Fruit fly (Drosophila melanogaster) whole organism, embryonic: ENCODE data around the gene CG6785.

ENCODE experiments used
- C15 ChIP-seq: fragments of 200-800 bp; sonication (Bioruptor generic); IDR thresholded peaks from 3 replicates; pipeline ENCODE4 v1.3.6; 2022; ENCODE audit warnings: missing biosample characterization, missing genetic modification characterization
- CG12104 ChIP-seq: fragments of 200-800 bp; sonication (Bioruptor generic); optimal IDR thresholded peaks from 3 replicates; lab custom pipeline; 2016; ENCODE audit warnings: missing biosample characterization, missing genetic modification characterization
- CG12744 ChIP-seq: fragments of 200-800 bp; sonication (Bioruptor generic); optimal IDR thresholded peaks from 2 replicates; lab custom pipeline; 2016; ENCODE audit warnings: missing biosample characterization, missing genetic modification characterization
- CG15696 ChIP-seq: fragments of 200-800 bp; sonication (Bioruptor generic); optimal IDR thresholded peaks from 2 replicates; lab custom pipeline; 2019; ENCODE audit warnings: missing biosample characterization, mild to moderate bottlenecking, missing genetic modification characterization, moderate library complexity
- CG17385 ChIP-seq: fragments of 200-800 bp; sonication (Bioruptor generic); optimal IDR thresholded peaks from 3 replicates; lab custom pipeline; 2018; ENCODE audit warnings: missing biosample characterization, mild to moderate bottlenecking, missing genetic modification characterization
- CG1792 ChIP-seq: fragments of 200-800 bp; sonication (Bioruptor generic); optimal IDR thresholded peaks from 2 replicates; lab custom pipeline; 2016; ENCODE audit warnings: missing biosample characterization, missing genetic modification characterization
- CG2116 ChIP-seq: fragments of 200-800 bp; sonication (Bioruptor generic); optimal IDR thresholded peaks from 3 replicates; lab custom pipeline; 2018; ENCODE audit warnings: missing biosample characterization, mild to moderate bottlenecking, missing genetic modification characterization
- CG31365 ChIP-seq: fragments of 200-800 bp; sonication (Bioruptor generic); optimal IDR thresholded peaks from 2 replicates; lab custom pipeline; 2018; ENCODE audit warnings: missing biosample characterization, mild to moderate bottlenecking, missing genetic modification characterization
- CG32532 ChIP-seq: fragments of 200-800 bp; sonication (Bioruptor generic); IDR thresholded peaks from 2 replicates; pipeline ENCODE4 v1.3.6; 2022; ENCODE audit warnings: missing biosample characterization, missing genetic modification characterization
- CG3726 ChIP-seq: fragments of 200-800 bp; sonication (Bioruptor generic); IDR thresholded peaks from 3 replicates; pipeline ENCODE4, ENCODE4 v1.3.6; 2022; ENCODE audit warnings: missing biosample characterization, missing genetic modification characterization
- CG4424 ChIP-seq: fragments of 200-800 bp; sonication (Bioruptor generic); optimal IDR thresholded peaks from 3 replicates; lab custom pipeline; 2016; ENCODE audit warnings: missing biosample characterization, missing genetic modification characterization
- CG6683 ChIP-seq: fragments of 200-800 bp; sonication (Bioruptor generic); optimal IDR thresholded peaks from 2 replicates; lab custom pipeline; 2017; ENCODE audit warnings: missing biosample characterization, mild to moderate bottlenecking, missing genetic modification characterization, missing genetic modification reagents
- CG7556 ChIP-seq: fragments of 200-800 bp; sonication (Bioruptor generic); optimal IDR thresholded peaks from 2 replicates; lab custom pipeline; 2017; ENCODE audit warnings: missing biosample characterization, mild to moderate bottlenecking, missing genetic modification characterization
- CG7928 ChIP-seq: fragments of 200-800 bp; sonication (Bioruptor generic); optimal IDR thresholded peaks from 2 replicates; lab custom pipeline; 2017; ENCODE audit warnings: missing biosample characterization, mild to moderate bottlenecking, missing genetic modification characterization
- CG9876 ChIP-seq: fragments of 200-800 bp; sonication (Bioruptor generic); optimal IDR thresholded peaks from 2 replicates; lab custom pipeline; 2016; ENCODE audit warnings: missing biosample characterization, missing genetic modification characterization
- CrebB ChIP-seq: fragments of 200-800 bp; sonication (Bioruptor generic); optimal IDR thresholded peaks from 3 replicates; lab custom pipeline; 2018; ENCODE audit warnings: missing biosample characterization, mild to moderate bottlenecking, missing genetic modification characterization
- Dad ChIP-seq: fragments of 200-800 bp; sonication (Bioruptor generic); optimal IDR thresholded peaks from 3 replicates; lab custom pipeline; 2016; ENCODE audit warnings: missing biosample characterization, missing genetic modification characterization
- Dbx ChIP-seq: fragments of 200-800 bp; sonication (Bioruptor generic); IDR thresholded peaks from 3 replicates; pipeline ENCODE4 v1.3.6; 2022; ENCODE audit warnings: missing biosample characterization, missing genetic modification characterization
- Fer3 ChIP-seq: fragments of 200-800 bp; sonication (Bioruptor generic); optimal IDR thresholded peaks from 2 replicates; lab custom pipeline; 2018; ENCODE audit warnings: missing biosample characterization, mild to moderate bottlenecking, missing genetic modification characterization, moderate library complexity
- Hsf ChIP-seq: fragments of 200-800 bp; sonication (Bioruptor generic); optimal IDR thresholded peaks from 3 replicates; lab custom pipeline; 2016; ENCODE audit warnings: missing biosample characterization, missing genetic modification characterization
- Lim3 ChIP-seq: fragments of 200-800 bp; sonication (Bioruptor generic); IDR thresholded peaks from 2 replicates; pipeline ENCODE4 v1.3.6; 2022; ENCODE audit warnings: missing biosample characterization, missing genetic modification characterization
- Med ChIP-seq: fragments of 200-800 bp; sonication (Bioruptor generic); peaks from one replicate; lab custom pipeline; 2016; ENCODE audit warnings: missing biosample characterization, missing genetic modification characterization, mild to moderate bottlenecking, inconsistent platforms, moderate library complexity
- Oaz ChIP-seq: fragments of 200-800 bp; sonication (Bioruptor generic); IDR thresholded peaks from 2 replicates; pipeline ENCODE4 v1.3.6; 2022; ENCODE audit warnings: missing biosample characterization, missing genetic modification characterization
- Optix ChIP-seq: fragments of 200-800 bp; sonication (Bioruptor generic); IDR thresholded peaks from 3 replicates; pipeline ENCODE4 v1.3.6; 2022; ENCODE audit warnings: missing biosample characterization, missing genetic modification characterization
- PHDP ChIP-seq: fragments of 200-800 bp; sonication (Bioruptor generic); optimal IDR thresholded peaks from 3 replicates; lab custom pipeline; 2018; ENCODE audit warnings: missing biosample characterization, mild to moderate bottlenecking, missing genetic modification characterization, moderate library complexity
- Pdp1 ChIP-seq, 2 experiments: fragments of 200-800 bp; sonication (Bioruptor generic); optimal IDR thresholded peaks; 3 replicates each; lab custom pipeline; 2016; ENCODE audit warnings: missing biosample characterization in 2 of 2, missing genetic modification characterization in 2 of 2, mild to moderate bottlenecking in 1 of 2, moderate library complexity in 1 of 2
- Taf1 ChIP-seq: fragments of 200-800 bp; sonication (Bioruptor generic); IDR thresholded peaks from 2 replicates; pipeline ENCODE4 v1.3.6; 2022; ENCODE audit warnings: missing biosample characterization, missing genetic modification characterization
- Xrp1 ChIP-seq: fragments of 200-800 bp; sonication (Bioruptor generic); IDR thresholded peaks from 2 replicates; pipeline ENCODE4 v1.3.6; 2022; ENCODE audit warnings: missing biosample characterization, missing genetic modification characterization
- ato ChIP-seq: fragments of 200-800 bp; sonication (Bioruptor generic); IDR thresholded peaks from 2 replicates; pipeline ENCODE4 v1.3.6; 2022; ENCODE audit warnings: missing biosample characterization, missing genetic modification characterization; ENCODE audit not compliant: partially characterized antibody
- az2 ChIP-seq: fragments of 200-800 bp; sonication (Bioruptor generic); optimal IDR thresholded peaks from 3 replicates; lab custom pipeline; 2016; ENCODE audit warnings: missing biosample characterization, missing genetic modification characterization
- bsh ChIP-seq, 2 experiments: fragments of 200-800 bp; sonication (Bioruptor generic); optimal IDR thresholded peaks; 2 replicates each; lab custom pipeline; 2017 to 2018; ENCODE audit warnings: mild to moderate bottlenecking in 2 of 2, missing biosample characterization in 2 of 2, missing genetic modification characterization in 2 of 2, moderate library complexity in 1 of 2
- cad ChIP-seq: fragments of >200 bp; optimal IDR thresholded peaks from 2 replicates; lab custom pipeline; 2017; ENCODE audit warnings: missing biosample characterization, missing genetic modification characterization
- croc ChIP-seq: fragments of 200-800 bp; sonication (Bioruptor generic); conservative IDR thresholded peaks from 3 replicates; pipeline ENCODE4 v1.3.6; 2022; ENCODE audit warnings: missing biosample characterization, missing genetic modification characterization
- cwo ChIP-seq: fragments of 200-800 bp; sonication (Bioruptor generic); optimal IDR thresholded peaks from 3 replicates; lab custom pipeline; 2017; ENCODE audit warnings: missing biosample characterization, missing genetic modification characterization, mild to moderate bottlenecking, moderate library complexity, missing genetic modification reagents
- dati ChIP-seq: fragments of 200-800 bp; sonication (Bioruptor generic); IDR thresholded peaks from 2 replicates; pipeline ENCODE4 v1.3.6; 2022; ENCODE audit warnings: missing biosample characterization, missing genetic modification characterization
- disco-r ChIP-seq: fragments of 200-800 bp; sonication (Bioruptor generic); optimal IDR thresholded peaks from 2 replicates; lab custom pipeline; 2016; ENCODE audit warnings: missing biosample characterization, missing genetic modification characterization
- fd3F ChIP-seq: fragments of 200-800 bp; sonication (Bioruptor generic); optimal IDR thresholded peaks from 2 replicates; lab custom pipeline; 2018; ENCODE audit warnings: missing biosample characterization, mild to moderate bottlenecking, missing genetic modification characterization, moderate library complexity
- fu2 ChIP-seq: fragments of 200-800 bp; sonication (Bioruptor generic); optimal IDR thresholded peaks from 2 replicates; lab custom pipeline; 2016; ENCODE audit warnings: missing biosample characterization, missing genetic modification characterization
- kah ChIP-seq: fragments of 200-800 bp; sonication (Bioruptor generic); optimal IDR thresholded peaks from 2 replicates; lab custom pipeline; 2018; ENCODE audit warnings: missing biosample characterization, mild to moderate bottlenecking, missing genetic modification characterization
- luna ChIP-seq: fragments of 200-800 bp; sonication (Bioruptor generic); optimal IDR thresholded peaks from 2 replicates; lab custom pipeline; 2016; ENCODE audit warnings: missing biosample characterization, missing genetic modification characterization
- maf-S ChIP-seq: fragments of 200-800 bp; sonication (Bioruptor generic); optimal IDR thresholded peaks from 2 replicates; lab custom pipeline; 2016; ENCODE audit warnings: missing biosample characterization, missing genetic modification characterization
- mam ChIP-seq: fragments of 200-800 bp; sonication (Bioruptor generic); optimal IDR thresholded peaks from 3 replicates; lab custom pipeline; 2016; ENCODE audit warnings: missing biosample characterization, missing genetic modification characterization
- pfk ChIP-seq: fragments of 200-800 bp; sonication (Bioruptor generic); optimal IDR thresholded peaks from 2 replicates; lab custom pipeline; 2018; ENCODE audit warnings: missing biosample characterization, mild to moderate bottlenecking, missing genetic modification characterization, moderate library complexity
- pita ChIP-seq: fragments of 200-800 bp; sonication (Bioruptor generic); optimal IDR thresholded peaks from 2 replicates; lab custom pipeline; 2017; ENCODE audit warnings: missing biosample characterization, mild to moderate bottlenecking, missing genetic modification characterization
- pnt ChIP-seq: fragments of 200-800 bp; sonication (Bioruptor generic); optimal IDR thresholded peaks from 3 replicates; lab custom pipeline; 2016; ENCODE audit warnings: missing biosample characterization, missing genetic modification characterization
- prd ChIP-seq, 3 experiments: fragments of >200 bp in 2 of 3; fragments of 200-800 bp in 1 of 3; sonication (Bioruptor generic) in 1 of 3; optimal IDR thresholded peaks in 2 of 3; IDR thresholded peaks in 1 of 3; 2 replicates in 2 of 3; 3 replicates in 1 of 3; pipeline versions ENCODE4 v1.3.6 to Lab custom; 2017 to 2022; ENCODE audit warnings: missing biosample characterization in 1 of 3, missing genetic modification characterization in 1 of 3
- pros ChIP-seq: fragments of 200-800 bp; sonication (Bioruptor generic); optimal IDR thresholded peaks from 3 replicates; lab custom pipeline; 2019; ENCODE audit warnings: missing biosample characterization, mild to moderate bottlenecking, missing genetic modification characterization, moderate library complexity
- sens ChIP-seq: fragments of 200-800 bp; sonication (Bioruptor generic); peaks from one replicate; lab custom pipeline; 2016; ENCODE audit warnings: missing biosample characterization, missing genetic modification characterization
- tup ChIP-seq: fragments of 200-800 bp; sonication (Bioruptor generic); optimal IDR thresholded peaks from 2 replicates; lab custom pipeline; 2016; ENCODE audit warnings: missing biosample characterization, mild to moderate bottlenecking, missing genetic modification characterization, moderate library complexity

Gene CG6785

dm6 chr2L:12010877-12011666 is 33.9 kb downstream of the CG6785 start (continued):
- no peak for TF ChIP-seq cad (GFP tag; lab: Kevin White, UChicago)
- TF ChIP-seq CrebB, result peak; percentile 92
- TF ChIP-seq CG9876 (GFP tag; lab: Kevin White, UChicago), result no peak
- TF ChIP-seq kah (GFP tag; lab: Kevin White, UChicago), result peak; percentile 30
- TF ChIP-seq CG4424 (GFP tag; lab: Kevin White, UChicago), result peak; percentile 89
- peak; percentile 67 for TF ChIP-seq CG31365 (tag; lab: Kevin White, UChicago)
- TF ChIP-seq pros (GFP tag; lab: Kevin White, UChicago), result no peak
- peak; percentile 94 for TF ChIP-seq Fer3 (tag; lab: Kevin White, UChicago)
- peak; percentile 94 for TF ChIP-seq CG15696 (tag; lab: Kevin White, UChicago)
- peak; percentile 95 for TF ChIP-seq CG7556 (GFP tag; lab: Kevin White, UChicago)
- peak; percentile 81 for TF ChIP-seq mam (GFP tag; lab: Kevin White, UChicago)
- peak; percentile 64 for TF ChIP-seq tup (GFP tag; lab: Kevin White, UChicago)
- no peak for TF ChIP-seq Optix (GFP tag; lab: Robert Waterston, UW)
- TF ChIP-seq ato, result no peak
- no peak for TF ChIP-seq dati (GFP tag; lab: Robert Waterston, UW)
- no peak for TF ChIP-seq luna (GFP tag; lab: Kevin White, UChicago)
- no peak for TF ChIP-seq pfk
- peak; percentile 68 for TF ChIP-seq Dad (GFP tag; lab: Kevin White, UChicago)
- no peak for TF ChIP-seq CG3726 (GFP tag; lab: Robert Waterston, UW)
- TF ChIP-seq PHDP (tag; lab: Kevin White, UChicago), result peak; percentile 93
- TF ChIP-seq CG2116 (GFP tag; lab: Kevin White, UChicago), result peak; percentile 51
- TF ChIP-seq disco-r, result peak; percentile 62
- peak; percentile 63 for TF ChIP-seq maf-S (GFP tag; lab: Kevin White, UChicago)
- TF ChIP-seq CG1792 (GFP tag; lab: Kevin White, UChicago), result peak; percentile 30
- no peak for TF ChIP-seq CG32532 (GFP tag; lab: Robert Waterston, UW)
- peak; percentile 97 for TF ChIP-seq sens (GFP tag; lab: Kevin White, UChicago)
- no peak for TF ChIP-seq pita (GFP tag; lab: Kevin White, UChicago)
- no peak for TF ChIP-seq Lim3
- peak; percentile 88 for TF ChIP-seq cwo
- TF ChIP-seq Taf1 (GFP tag; lab: Robert Waterston, UW), result no peak
- TF ChIP-seq CG17385 (GFP tag; lab: Kevin White, UChicago), result peak; percentile 87
- no peak for TF ChIP-seq C15
- peak; percentile 92 for TF ChIP-seq fd3F (GFP tag; lab: Kevin White, UChicago)
- peak; percentile 64 for TF ChIP-seq CG12744
- no peak for TF ChIP-seq prd (optimal IDR thresholded peaks at IDR 0.05; lab: Kevin White, UChicago)
- TF ChIP-seq prd (GFP tag; IDR thresholded peaks at IDR 0.05; lab: Robert Waterston, UW), result no peak
- peak; percentile 83 for TF ChIP-seq CG6683
- peak; percentile 68 for TF ChIP-seq CG12104 (GFP tag; lab: Kevin White, UChicago)
- TF ChIP-seq Xrp1 (GFP tag; lab: Robert Waterston, UW), result no peak
- TF ChIP-seq fu2, result peak; percentile 75
- TF ChIP-seq bsh (GFP tag; optimal IDR thresholded peaks at IDR 0.05; lab: Kevin White, UChicago), result peak; percentile 55 to 90
- TF ChIP-seq az2 (GFP tag; lab: Kevin White, UChicago), result peak; percentile 88
- TF ChIP-seq CG7928 (GFP tag; lab: Kevin White, UChicago), result peak; percentile 73
- TF ChIP-seq Dbx (GFP tag; lab: Robert Waterston, UW), result no peak
- peak; percentile 86 for TF ChIP-seq Hsf (GFP tag; lab: Kevin White, UChicago)
- TF ChIP-seq Oaz (GFP tag; lab: Robert Waterston, UW), result no peak
- TF ChIP-seq pnt (GFP tag; lab: Kevin White, UChicago), result peak; percentile 67
- TF ChIP-seq croc (GFP tag; lab: Robert Waterston, UW), result peak; percentile 89
- peak; percentile 59 for TF ChIP-seq Med
- TF ChIP-seq Pdp1 (GFP tag; optimal IDR thresholded peaks at IDR 0.05; lab: Kevin White, UChicago), result peak; percentile 48 to 77
